Worm (Caenorhabditis elegans): Measurements from ENCODE around the gene F41C3.2.

Gene F41C3.2

ce11 chrII:4726120-4726519 lies 23.6 kb upstream of the F41C3.2 start, which contains the start of gene F10G7.10:
F10G7.10 (minus strand) TSS chrII:4726264.
- TF ChIP-seq ZK546.5 (tag; optimal IDR thresholded peaks at IDR 0.05): no peak
- no peak for TF ChIP-seq ztf-4 (tag; optimal IDR thresholded peaks at IDR 0.05)
- TF ChIP-seq elt-2 (tag; optimal IDR thresholded peaks at IDR 0.05): peak; percentile 49
- TF ChIP-seq ceh-28 (tag; optimal IDR thresholded peaks at IDR 0.05): no peak
- TF ChIP-seq fos-1 (tag; optimal IDR thresholded peaks at IDR 0.05): no peak
- no peak for TF ChIP-seq jun-1 (tag; optimal IDR thresholded peaks at IDR 0.05)
- TF ChIP-seq nhr-12 (tag; optimal IDR thresholded peaks at IDR 0.05): no peak
- TF ChIP-seq ceh-9 (tag; optimal IDR thresholded peaks at IDR 0.05): no peak
- TF ChIP-seq elt-3 (tag; optimal IDR thresholded peaks at IDR 0.05): no peak
- no peak for TF ChIP-seq mml-1 (tag; optimal IDR thresholded peaks at IDR 0.05)
- TF ChIP-seq fkh-10 (GFP tag; optimal IDR thresholded peaks at IDR 0.05): no peak
- peak; percentile 52 for TF ChIP-seq pha-4 (tag; optimal IDR thresholded peaks at IDR 0.05)
- no peak for TF ChIP-seq snpc-4 (tag; optimal IDR thresholded peaks at IDR 0.05)
- TF ChIP-seq nhr-28 (tag; optimal IDR thresholded peaks at IDR 0.05): no peak
- TF ChIP-seq hmg-11 (tag; optimal IDR thresholded peaks at IDR 0.05): peak; percentile 56
- no peak for TF ChIP-seq sea-2 (GFP tag; optimal IDR thresholded peaks at IDR 0.05)
- no peak for TF ChIP-seq lin-39 (tag; optimal IDR thresholded peaks at IDR 0.05)
- no peak for TF ChIP-seq elt-1 (tag; optimal IDR thresholded peaks at IDR 0.05)
- no peak for TF ChIP-seq egl-27 (tag; optimal IDR thresholded peaks at IDR 0.05)
- TF ChIP-seq ztf-11 (tag; optimal IDR thresholded peaks at IDR 0.05): no peak

- TF ChIP-seq lin-15B (tag; optimal IDR thresholded peaks at IDR 0.05) (no peak), ama-1 (optimal IDR thresholded peaks at IDR 0.05) (peak; percentile 72), elt-2 (tag; optimal IDR thresholded peaks at IDR 0.05) (peak; percentile 37)
These were observed 22.9 kb upstream of the F41C3.2 start for ce11 chrII:4726750-4727384.

ce11 chrII:4727769-4728168 lies 22.0 kb upstream of the F41C3.2 start, which contains the start of gene ttr-41:
ttr-41 (minus strand) TSS chrII:4727869.
- no peak for TF ChIP-seq nhr-23 (tag; optimal IDR thresholded peaks at IDR 0.05)
- no peak for TF ChIP-seq sea-2 (GFP tag; optimal IDR thresholded peaks at IDR 0.05)
- no peak for TF ChIP-seq ztf-4 (tag; optimal IDR thresholded peaks at IDR 0.05)
- no peak for TF ChIP-seq skn-1 (tag; optimal IDR thresholded peaks at IDR 0.05)
- no peak for TF ChIP-seq ZK546.5 (tag; optimal IDR thresholded peaks at IDR 0.05)
- no peak for TF ChIP-seq nhr-12 (tag; optimal IDR thresholded peaks at IDR 0.05)
- TF ChIP-seq nhr-76 (tag; optimal IDR thresholded peaks at IDR 0.05): no peak

ce11 chrII:4728687-4729086 lies 21.1 kb upstream of the F41C3.2 start:
- TF ChIP-seq elt-3 (tag; optimal IDR thresholded peaks at IDR 0.05) (peak in 1 of 3 experiments; percentile 37), ZK546.5 (tag; optimal IDR thresholded peaks at IDR 0.05) (no peak), nhr-67 (tag; optimal IDR thresholded peaks at IDR 0.05) (no peak), fos-1 (tag; optimal IDR thresholded peaks at IDR 0.05) (no peak), skn-1 (tag; optimal IDR thresholded peaks at IDR 0.05) (peak; percentile 23), egl-5 (tag; optimal IDR thresholded peaks at IDR 0.05) (peak; percentile 44), elt-2 (tag; optimal IDR thresholded peaks at IDR 0.05) (peak; percentile 100), ztf-11 (tag; optimal IDR thresholded peaks at IDR 0.05) (no peak), pqm-1 (tag; optimal IDR thresholded peaks at IDR 0.05) (peak; percentile 98), nfya-1 (tag; optimal IDR thresholded peaks at IDR 0.05; ENCODE audit: insufficient read depth) (peak; percentile 42), jun-1 (tag; optimal IDR thresholded peaks at IDR 0.05) (peak; percentile 70), tbx-2 (tag; optimal IDR thresholded peaks at IDR 0.05) (no peak), nhr-43 (tag; optimal IDR thresholded peaks at IDR 0.05; ENCODE audit: poor library complexity, severe bottlenecking) (no peak), zag-1 (tag; optimal IDR thresholded peaks at IDR 0.05) (no peak), pha-4 (tag; optimal IDR thresholded peaks at IDR 0.05) (peak; percentile 59), mdl-1 (tag; optimal IDR thresholded peaks at IDR 0.05) (no peak), fkh-10 (GFP tag; optimal IDR thresholded peaks at IDR 0.05) (no peak), lin-39 (tag; optimal IDR thresholded peaks at IDR 0.05) (no peak)

- TF ChIP-seq fos-1 (tag; optimal IDR thresholded peaks at IDR 0.05) (no peak), elt-2 (tag; optimal IDR thresholded peaks at IDR 0.05) (no peak), egl-5 (tag; optimal IDR thresholded peaks at IDR 0.05) (no peak), mml-1 (tag; optimal IDR thresholded peaks at IDR 0.05) (no peak), ceh-16 (tag; optimal IDR thresholded peaks at IDR 0.05) (no peak), ceh-9 (tag; optimal IDR thresholded peaks at IDR 0.05) (no peak), nhr-76 (tag; optimal IDR thresholded peaks at IDR 0.05) (no peak), nhr-28 (tag; optimal IDR thresholded peaks at IDR 0.05) (no peak), daf-12 (tag; optimal IDR thresholded peaks at IDR 0.05) (no peak), ztf-11 (tag; optimal IDR thresholded peaks at IDR 0.05) (no peak), lsy-12 (tag; optimal IDR thresholded peaks at IDR 0.05) (no peak), lin-15B (tag; optimal IDR thresholded peaks at IDR 0.05) (no peak), snpc-4 (tag; optimal IDR thresholded peaks at IDR 0.05) (no peak)
These were observed 20.0 kb upstream of the F41C3.2 start, which contains the start of gene F41C3.7 for ce11 chrII:4729733-4730132. F41C3.7 (plus strand) TSS chrII:4730033.

Data from whole organism, L3 larva.